Worm (Caenorhabditis elegans): ENCODE data around the gene col-19.

- TF ChIP-seq zim-3 (tag; optimal IDR thresholded peaks at IDR 0.05) (no peak), egrh-3 (GFP tag; IDR thresholded peaks at IDR 0.05) (no peak), ztf-6 (GFP tag; IDR thresholded peaks at IDR 0.05) (no peak), efl-1 (GFP tag; optimal IDR thresholded peaks at IDR 0.05) (no peak), lir-1 (GFP tag; conservative IDR thresholded peaks at IDR 0.05) (no peak)
Observed at ce11 chrX:381029-381428, 40.5 kb upstream of the col-19 start.
